Fruit fly (Drosophila melanogaster): ENCODE measurements around the gene CG14454.

Gene CG14454

DNA sequence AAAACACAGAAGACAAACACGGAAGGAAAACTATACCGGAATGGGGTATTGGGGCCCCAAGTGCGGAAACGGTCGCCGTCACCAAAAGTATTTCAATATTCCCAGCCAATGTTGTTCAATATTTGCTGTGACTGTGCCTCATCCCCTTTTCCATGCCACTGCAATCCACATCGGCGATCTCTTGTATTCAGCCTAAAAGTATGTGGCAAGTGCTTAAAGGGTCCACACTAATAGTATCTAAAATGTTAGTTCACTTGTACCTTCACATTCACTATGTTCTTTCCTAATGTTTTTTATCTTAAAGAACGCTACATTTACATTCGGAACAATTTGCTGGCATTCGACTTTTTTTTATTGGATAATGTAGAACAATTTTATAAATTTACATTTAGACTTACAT lies 11.4 kb downstream of the CG14454 start:
- TF ChIP-seq Clk (GFP tag; optimal IDR thresholded peaks at IDR 0.05) (no peak), CG7045 (GFP tag; optimal IDR thresholded peaks at IDR 0.05) (no peak), bab1 (GFP tag; optimal IDR thresholded peaks at IDR 0.05) (no peak), tj (GFP tag; optimal IDR thresholded peaks at IDR 0.05) (no peak), Mnt (GFP tag; optimal IDR thresholded peaks at IDR 0.05) (no peak), toe (GFP tag; optimal IDR thresholded peaks at IDR 0.05) (no peak), CG14711 (tag; optimal IDR thresholded peaks at IDR 0.05) (no peak), pad (GFP tag; optimal IDR thresholded peaks at IDR 0.05) (no peak), CG1620 (GFP tag; optimal IDR thresholded peaks at IDR 0.05) (no peak), CG11617 (GFP tag; optimal IDR thresholded peaks at IDR 0.05) (no peak), CG5204 (GFP tag; optimal IDR thresholded peaks at IDR 0.05) (no peak), Hr96 (GFP tag; optimal IDR thresholded peaks at IDR 0.05) (no peak), ovo (GFP tag; optimal IDR thresholded peaks at IDR 0.05) (no peak), CG12768 (GFP tag; optimal IDR thresholded peaks at IDR 0.05) (no peak)

dm6 chr3L:22671699-22672276 lies 20.5 kb downstream of the CG14454 start:
- TF ChIP-seq cic (GFP tag; optimal IDR thresholded peaks at IDR 0.05), result no peak
- no peak for TF ChIP-seq tj (GFP tag; optimal IDR thresholded peaks at IDR 0.05)
- TF ChIP-seq pad (GFP tag; optimal IDR thresholded peaks at IDR 0.05), result no peak
- TF ChIP-seq Crg-1 (GFP tag; optimal IDR thresholded peaks at IDR 0.05), result no peak
- TF ChIP-seq Mnt (GFP tag; optimal IDR thresholded peaks at IDR 0.05), result no peak
- TF ChIP-seq CG11617 (GFP tag; optimal IDR thresholded peaks at IDR 0.05), result no peak
- TF ChIP-seq CG1620 (GFP tag; optimal IDR thresholded peaks at IDR 0.05), result no peak
- no peak for TF ChIP-seq CG14711 (tag; optimal IDR thresholded peaks at IDR 0.05)
- TF ChIP-seq toe (GFP tag; optimal IDR thresholded peaks at IDR 0.05), result no peak
- TF ChIP-seq CG7045 (GFP tag; optimal IDR thresholded peaks at IDR 0.05), result no peak
- no peak for TF ChIP-seq kay (GFP tag; ENCODE audit: borderline replicate concordance)
- TF ChIP-seq CG12768 (GFP tag; optimal IDR thresholded peaks at IDR 0.05), result no peak
- TF ChIP-seq cnc (optimal IDR thresholded peaks at IDR 0.05), result no peak
- TF ChIP-seq CG33017 (tag; optimal IDR thresholded peaks at IDR 0.05), result no peak
- TF ChIP-seq Hr96 (GFP tag; optimal IDR thresholded peaks at IDR 0.05), result no peak
- TF ChIP-seq CG7101 (tag; optimal IDR thresholded peaks at IDR 0.05), result no peak

dm6 chr3L:22670174-22670573 lies 22.2 kb downstream of the CG14454 start:
- TF ChIP-seq bab1 (GFP tag; optimal IDR thresholded peaks at IDR 0.05) (no peak), pad (GFP tag; optimal IDR thresholded peaks at IDR 0.05) (no peak), Crg-1 (GFP tag; optimal IDR thresholded peaks at IDR 0.05) (no peak)

- TF ChIP-seq pad (GFP tag; optimal IDR thresholded peaks at IDR 0.05) (no peak), ovo (GFP tag; optimal IDR thresholded peaks at IDR 0.05) (no peak), bab1 (GFP tag; optimal IDR thresholded peaks at IDR 0.05) (no peak), Hr96 (GFP tag; optimal IDR thresholded peaks at IDR 0.05) (no peak), CG7101 (tag; optimal IDR thresholded peaks at IDR 0.05) (no peak), Clk (GFP tag; optimal IDR thresholded peaks at IDR 0.05) (no peak), CG7045 (GFP tag; optimal IDR thresholded peaks at IDR 0.05) (no peak), cnc (optimal IDR thresholded peaks at IDR 0.05) (no peak), CG11617 (GFP tag; optimal IDR thresholded peaks at IDR 0.05) (no peak), CG5204 (GFP tag; optimal IDR thresholded peaks at IDR 0.05) (no peak)
Measured at dm6 chr3L:22669275-22670006, 22.9 kb downstream of the CG14454 start, which contains the start of gene Jhbp6. Jhbp6 (plus strand) TSS chr3L:22669956.

DNA sequence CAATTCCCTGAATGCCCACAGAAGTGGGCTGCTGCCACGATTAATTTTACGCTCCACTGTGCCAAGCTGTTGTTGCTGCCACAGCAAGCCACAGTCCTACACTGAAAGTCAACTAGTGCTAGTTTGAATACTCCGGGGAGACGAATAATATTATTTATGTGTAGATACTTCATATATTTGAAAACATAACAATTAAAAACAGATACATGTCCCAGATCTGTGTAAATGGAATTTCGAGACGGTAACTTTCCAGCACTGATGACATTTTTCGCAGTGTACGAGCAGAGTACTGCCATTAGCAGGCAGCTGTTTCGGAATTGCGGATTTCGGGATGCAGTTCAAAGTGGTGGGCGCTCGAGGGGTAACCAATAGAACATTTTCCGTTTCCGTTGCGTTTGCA lies 27.2 kb downstream of the CG14454 start:
- TF ChIP-seq CG33017 (tag; optimal IDR thresholded peaks at IDR 0.05) (no peak), bab1 (GFP tag; optimal IDR thresholded peaks at IDR 0.05) (no peak), Mnt (GFP tag; optimal IDR thresholded peaks at IDR 0.05) (no peak), toe (GFP tag; optimal IDR thresholded peaks at IDR 0.05) (no peak), tj (GFP tag; optimal IDR thresholded peaks at IDR 0.05) (no peak), Clk (GFP tag; optimal IDR thresholded peaks at IDR 0.05) (no peak), cnc (optimal IDR thresholded peaks at IDR 0.05) (no peak), kay (GFP tag; ENCODE audit: borderline replicate concordance) (no peak), CG1620 (GFP tag; optimal IDR thresholded peaks at IDR 0.05) (no peak), CG5204 (GFP tag; optimal IDR thresholded peaks at IDR 0.05) (no peak), CG12768 (GFP tag; optimal IDR thresholded peaks at IDR 0.05) (no peak), cic (GFP tag; optimal IDR thresholded peaks at IDR 0.05) (no peak), ovo (GFP tag; optimal IDR thresholded peaks at IDR 0.05) (no peak), Hr96 (GFP tag; optimal IDR thresholded peaks at IDR 0.05) (no peak), CG14711 (tag; optimal IDR thresholded peaks at IDR 0.05) (no peak), pad (GFP tag; optimal IDR thresholded peaks at IDR 0.05) (no peak), CG11617 (GFP tag; optimal IDR thresholded peaks at IDR 0.05) (no peak), CG7045 (GFP tag; optimal IDR thresholded peaks at IDR 0.05) (no peak)

- no peak for TF ChIP-seq Clk (GFP tag; optimal IDR thresholded peaks at IDR 0.05)
- no peak for TF ChIP-seq Crg-1 (GFP tag; optimal IDR thresholded peaks at IDR 0.05)
- no peak for TF ChIP-seq ovo (GFP tag; optimal IDR thresholded peaks at IDR 0.05)
Measured at dm6 chr3L:22652425-22652824, 39.9 kb downstream of the CG14454 start, which contains the start of gene CG33772. CG33772 (minus strand) TSS chr3L:22652525.
